Worm (Caenorhabditis elegans): ENCODE results near the gene K03B4.1.

ce11 chrV:4653871-4654605 lies 35.1 kb upstream of the K03B4.1 start, which contains the start of the genes col-139 and F41F3.1:
- TF ChIP-seq efl-1 (GFP tag; optimal IDR thresholded peaks at IDR 0.05) (no peak), T26A5.8 (tag; optimal IDR thresholded peaks at IDR 0.05) (no peak), aptf-3 (GFP tag; IDR thresholded peaks at IDR 0.05) (no peak), sptf-2 (GFP tag; optimal IDR thresholded peaks at IDR 0.05) (no peak), nfya-1 (tag; optimal IDR thresholded peaks at IDR 0.05; ENCODE audit: borderline replicate concordance, insufficient read depth) (no peak), ztf-26 (tag; optimal IDR thresholded peaks at IDR 0.05) (no peak), F22D6.2 (tag; optimal IDR thresholded peaks at IDR 0.05) (no peak), ztf-3 (GFP tag; optimal IDR thresholded peaks at IDR 0.05) (no peak), hlh-12 (tag; optimal IDR thresholded peaks at IDR 0.05) (no peak), somi-1 (GFP tag; optimal IDR thresholded peaks at IDR 0.05) (no peak), F10E7.11 (tag; optimal IDR thresholded peaks at IDR 0.05) (no peak), unc-62 (GFP tag; optimal IDR thresholded peaks at IDR 0.05) (no peak), ama-1 (optimal IDR thresholded peaks at IDR 0.05) (no peak), ama-1 (GFP tag; optimal IDR thresholded peaks at IDR 0.05) (no peak)
